Worm (Caenorhabditis elegans) whole organism, L3 larva: ENCODE results near the gene shk-1.

Experiments used
- aly-2 ChIP-seq: fragments of 150-350 bp; optimal IDR thresholded peaks from 2 replicates; lab custom pipeline; 2014; ENCODE audit warnings: missing biosample characterization, missing genetic modification characterization
- elt-2 ChIP-seq: sonication (generic microtip); optimal IDR thresholded peaks from 2 replicates; lab custom pipeline; 2016; ENCODE audit warnings: missing genetic modification reagents, mild to moderate bottlenecking, missing genetic modification characterization, missing compliant biosample characterization
- elt-3 ChIP-seq, 3 experiments: fragments of 150-350 bp in 1 of 3; sonication (generic microtip) in 2 of 3; optimal IDR thresholded peaks; 2 replicates in 2 of 3; 4 replicates in 1 of 3; lab custom pipeline; 2014 to 2017; ENCODE audit warnings: missing biosample characterization in 3 of 3, missing genetic modification characterization in 3 of 3
- lin-15B ChIP-seq: fragments of 150-350 bp; optimal IDR thresholded peaks from 2 replicates; lab custom pipeline; 2014; ENCODE audit warnings: missing biosample characterization, missing genetic modification characterization
- lsy-12 ChIP-seq: sonication (generic microtip); optimal IDR thresholded peaks from 2 replicates; lab custom pipeline; 2016; ENCODE audit warnings: mild to moderate bottlenecking, missing genetic modification characterization, missing compliant biosample characterization
- mml-1 ChIP-seq: fragments of 150-350 bp; sonication (generic microtip); optimal IDR thresholded peaks from 3 replicates; lab custom pipeline; 2014; ENCODE audit warnings: missing biosample characterization, missing genetic modification characterization
- nhr-237 ChIP-seq: fragments of 150-350 bp; optimal IDR thresholded peaks from 2 replicates; lab custom pipeline; 2014; ENCODE audit warnings: missing biosample characterization, missing genetic modification characterization
- nhr-28 ChIP-seq: fragments of 150-350 bp; optimal IDR thresholded peaks from 2 replicates; lab custom pipeline; 2014; ENCODE audit warnings: missing biosample characterization, missing genetic modification characterization
- pha-4 ChIP-seq: fragments of 150-350 bp; optimal IDR thresholded peaks from 2 replicates; lab custom pipeline; 2014; ENCODE audit warnings: missing biosample characterization, missing genetic modification reagents, missing genetic modification characterization
- pqm-1 ChIP-seq: fragments of 150-350 bp; optimal IDR thresholded peaks from 2 replicates; lab custom pipeline; 2017; ENCODE audit warnings: missing biosample characterization, missing genetic modification characterization, inconsistent platforms
- sea-2 ChIP-seq: fragments of 150-350 bp; sonication (generic microtip); optimal IDR thresholded peaks from 4 replicates; lab custom pipeline; 2014; ENCODE audit warnings: missing biosample characterization, missing genetic modification reagents, missing genetic modification characterization
- snpc-4 ChIP-seq: fragments of 150-350 bp; optimal IDR thresholded peaks from 2 replicates; lab custom pipeline; 2014; ENCODE audit warnings: missing biosample characterization, missing genetic modification characterization
- tbx-2 ChIP-seq: sonication (generic microtip); optimal IDR thresholded peaks from 2 replicates; lab custom pipeline; 2016; ENCODE audit warnings: mild to moderate bottlenecking, missing genetic modification characterization, missing compliant biosample characterization
- ztf-4 ChIP-seq: fragments of 150-350 bp; optimal IDR thresholded peaks from 2 replicates; lab custom pipeline; 2014; ENCODE audit warnings: missing biosample characterization, missing genetic modification characterization

The shk-1 gene

DNA sequence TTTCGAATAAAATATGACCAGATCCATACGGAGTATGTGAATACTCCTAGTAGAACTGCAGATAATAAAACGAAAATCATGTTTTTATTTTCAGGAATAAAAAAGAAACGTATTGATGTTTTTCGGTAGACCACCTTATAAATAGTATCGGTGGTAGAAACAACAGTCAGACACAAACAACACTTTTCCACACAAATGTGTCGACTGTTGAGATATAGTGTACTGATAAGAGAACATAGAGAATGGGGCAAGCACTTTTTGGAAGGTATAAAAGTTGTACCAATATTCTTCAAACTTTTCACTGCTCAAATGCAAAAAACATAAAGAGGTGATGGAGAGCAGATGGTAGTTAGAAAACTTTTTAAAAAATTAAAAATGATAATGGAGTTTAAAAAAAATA is 44.6 kb downstream of the shk-1 start, which contains the start of gene cyp-13A6:
Gene cyp-13A6, minus strand, starts transcription at position 180 of the 400 bp plus-strand sequence.
- TF ChIP-seq pha-4 (tag; lab: Kevin White, UChicago) (peak; percentile 2), snpc-4 (tag; lab: Kevin White, UChicago) (no peak), elt-2 (tag; lab: Kevin White, UChicago) (peak; percentile 26)

DNA sequence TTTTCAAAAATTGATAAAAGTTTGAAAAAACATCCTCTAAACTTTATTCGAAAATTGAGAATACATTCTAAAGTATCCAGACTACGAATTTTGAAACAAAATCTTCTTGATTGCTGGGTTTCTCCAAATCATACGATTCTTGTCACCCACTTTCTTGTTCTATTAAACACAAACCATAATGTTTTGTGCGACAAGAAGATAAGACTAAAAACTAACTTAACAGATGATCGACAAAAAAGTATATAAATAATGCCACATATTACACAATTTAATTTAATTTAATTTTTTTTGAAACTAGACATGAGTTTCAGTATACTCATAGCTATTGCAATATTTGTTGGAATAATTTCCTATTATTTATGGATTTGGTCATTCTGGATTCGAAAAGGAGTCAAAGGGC is 45.3 kb downstream of the shk-1 start, which contains the start of gene cyp-13A7:
Gene cyp-13A7, plus strand, starts transcription at position 301 of the 400 bp plus-strand sequence.
- TF ChIP-seq ztf-4 (tag; lab: Kevin White, UChicago) (no peak), mml-1 (tag; lab: Kevin White, UChicago) (no peak), aly-2 (tag; lab: Kevin White, UChicago) (no peak), lin-15B (no peak), nhr-237 (tag; lab: Kevin White, UChicago) (no peak), sea-2 (GFP tag; lab: Kevin White, UChicago) (no peak), tbx-2 (tag; lab: Kevin White, UChicago) (no peak)

DNA sequence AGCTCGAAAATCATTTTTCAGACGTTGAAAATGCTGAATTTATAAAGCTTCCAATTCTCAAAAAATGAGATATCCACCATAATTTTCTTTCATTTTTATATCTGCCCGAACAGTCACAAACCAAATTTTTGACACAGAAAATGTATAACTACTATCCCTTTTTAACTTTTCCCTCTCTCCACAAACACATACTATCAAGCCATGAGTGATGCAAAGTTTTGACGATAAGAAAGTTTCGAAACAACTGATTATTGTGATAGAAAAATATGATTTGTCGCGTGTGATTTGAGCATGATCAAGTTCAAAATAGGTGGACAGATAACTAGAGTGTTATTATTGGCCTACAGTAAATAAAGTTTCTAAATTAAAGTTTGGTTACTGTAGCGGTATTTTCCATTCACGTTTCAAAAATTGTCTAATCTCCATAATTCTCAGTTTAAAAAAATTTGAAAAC is 49.5 kb downstream of the shk-1 start, which contains the start of gene cyp-13A8:
Gene cyp-13A8, minus strand, starts transcription at position 51 of the 454 bp plus-strand sequence.
- no peak for TF ChIP-seq snpc-4 (tag; lab: Kevin White, UChicago)
- TF ChIP-seq nhr-28 (tag; lab: Kevin White, UChicago), result no peak
- TF ChIP-seq sea-2 (GFP tag; lab: Kevin White, UChicago), result no peak
- no peak for TF ChIP-seq lsy-12 (tag; lab: Kevin White, UChicago)
- peak; percentile 89 for TF ChIP-seq pqm-1 (tag; lab: Kevin White, UChicago)
- TF ChIP-seq elt-3 (tag; optimal IDR thresholded peaks at IDR 0.05; lab: Kevin White, UChicago), result peak in 1 of 3 experiments; percentile 14
- TF ChIP-seq elt-2 (tag; lab: Kevin White, UChicago), result peak; percentile 74
